Worm (Caenorhabditis elegans): ENCODE measurements around the gene sre-31.

- no peak for TF ChIP-seq ztf-16 (tag; optimal IDR thresholded peaks at IDR 0.05)
- no peak for TF ChIP-seq hlh-8 (tag; optimal IDR thresholded peaks at IDR 0.05)
- no peak for TF ChIP-seq ceh-6 (GFP tag; optimal IDR thresholded peaks at IDR 0.05)
- no peak for TF ChIP-seq C08G9.2 (tag; optimal IDR thresholded peaks at IDR 0.05)
- no peak for TF ChIP-seq hlh-15 (tag; optimal IDR thresholded peaks at IDR 0.05)
- no peak for TF ChIP-seq ceh-18 (tag; optimal IDR thresholded peaks at IDR 0.05)
- no peak for TF ChIP-seq pha-2 (tag; optimal IDR thresholded peaks at IDR 0.05)
- no peak for TF ChIP-seq sox-2 (GFP tag; IDR thresholded peaks at IDR 0.05)
Measured at ce11 chrII:12387487-12387886, 21.1 kb downstream of the sre-31 start.

Measured in whole organism, late embryonic.